Worm (Caenorhabditis elegans) whole organism, L4 larva: Measurements from ENCODE around the gene pfs-2.
A peak's percentile ranks its signal among the peaks of the same experiment; 100 is the strongest.

Experiments used
- F10B5.3 ChIP-seq: sonication (generic microtip); optimal IDR thresholded peaks from 2 replicates; lab custom pipeline; 2016; ENCODE audit warnings: mild to moderate bottlenecking, missing genetic modification characterization, missing compliant biosample characterization
- F37D6.2 ChIP-seq: sonication (generic microtip); optimal IDR thresholded peaks from 2 replicates; lab custom pipeline; 2016; ENCODE audit warnings: mild to moderate bottlenecking, missing genetic modification characterization, missing compliant biosample characterization
- F44E2.7 ChIP-seq: fragments of 200-800 bp; sonication (Bioruptor generic); IDR thresholded peaks from 2 replicates; pipeline ENCODE4 v2.1.2; 2022; ENCODE audit warnings: missing genetic modification characterization, missing compliant biosample characterization
- Y48G9A.11 ChIP-seq: fragments of 200-800 bp; sonication (Bioruptor generic); IDR thresholded peaks from 2 replicates; pipeline ENCODE4 v1.3.6; 2022; ENCODE audit warnings: missing genetic modification reagents, missing genetic modification characterization, missing compliant biosample characterization
- Y75B8A.6 ChIP-seq: fragments of 200-800 bp; sonication (Bioruptor generic); IDR thresholded peaks from 2 replicates; pipeline ENCODE4 v1.3.6; 2022; ENCODE audit warnings: missing genetic modification reagents, missing genetic modification characterization, missing compliant biosample characterization
- ZK337.2 ChIP-seq: fragments of 200-800 bp; sonication (Bioruptor generic); IDR thresholded peaks from 2 replicates; pipeline ENCODE4 v1.3.6; 2022; ENCODE audit warnings: missing genetic modification reagents, missing genetic modification characterization, missing compliant biosample characterization
- ceh-20 ChIP-seq: fragments of 200-800 bp; sonication (Bioruptor generic); IDR thresholded peaks from 2 replicates; pipeline ENCODE4 v1.3.6; 2022; ENCODE audit warnings: missing genetic modification reagents, missing genetic modification characterization, missing compliant biosample characterization
- ceh-32 ChIP-seq: sonication (generic microtip); optimal IDR thresholded peaks from 2 replicates; lab custom pipeline; 2016; ENCODE audit warnings: mild to moderate bottlenecking, missing genetic modification characterization, missing compliant biosample characterization; ENCODE audit not compliant: poor library complexity
- daf-16 ChIP-seq, 3 experiments: sonication (generic microtip); optimal IDR thresholded peaks; 2 replicates each; lab custom pipeline; 2016 to 2017; ENCODE audit warnings: missing genetic modification characterization in 3 of 3, missing genetic modification reagents in 3 of 3, mild to moderate bottlenecking in 2 of 3, missing compliant biosample characterization in 2 of 3, missing biosample characterization in 1 of 3, moderate library complexity in 1 of 3
- daf-19 ChIP-seq: fragments of 200-800 bp; sonication (Bioruptor generic); conservative IDR thresholded peaks from 2 replicates; pipeline ENCODE4 v1.3.6; 2022; ENCODE audit warnings: missing genetic modification characterization, missing compliant biosample characterization
- dmd-6 ChIP-seq: fragments of 200-800 bp; sonication (Bioruptor generic); IDR thresholded peaks from 2 replicates; pipeline ENCODE4 v1.3.6; 2022; ENCODE audit warnings: missing genetic modification reagents, missing genetic modification characterization, missing compliant biosample characterization
- dmd-8 ChIP-seq: fragments of 200-800 bp; sonication (Bioruptor generic); IDR thresholded peaks from 2 replicates; pipeline ENCODE4 v1.3.6; 2022; ENCODE audit warnings: missing genetic modification characterization, missing compliant biosample characterization
- dpl-1 ChIP-seq: fragments of 150-350 bp; optimal IDR thresholded peaks from 2 replicates; lab custom pipeline; 2014; ENCODE audit warnings: missing biosample characterization, missing genetic modification reagents, missing genetic modification characterization
- dve-1 ChIP-seq: sonication (generic microtip); optimal IDR thresholded peaks from 2 replicates; lab custom pipeline; 2017; ENCODE audit warnings: antibody characterized with exemption, mild to moderate bottlenecking, missing genetic modification characterization, missing compliant biosample characterization; ENCODE audit not compliant: insufficient read depth
- egl-27 ChIP-seq: sonication (generic microtip); optimal IDR thresholded peaks from 3 replicates; lab custom pipeline; 2017; ENCODE audit warnings: missing biosample characterization, missing genetic modification reagents, missing genetic modification characterization
- fkh-10 ChIP-seq: fragments of 150-350 bp; optimal IDR thresholded peaks from 2 replicates; lab custom pipeline; 2014; ENCODE audit warnings: missing biosample characterization, missing genetic modification reagents, missing genetic modification characterization
- gei-8 ChIP-seq: fragments of 200-800 bp; sonication (Bioruptor generic); optimal IDR thresholded peaks from 2 replicates; lab custom pipeline; 2018; ENCODE audit warnings: mild to moderate bottlenecking, missing genetic modification characterization, missing compliant biosample characterization
- hif-1 ChIP-seq, 2 experiments: sonication (generic microtip); optimal IDR thresholded peaks; 2 replicates each; lab custom pipeline; 2016 to 2017; ENCODE audit warnings: missing compliant biosample characterization in 2 of 2, missing genetic modification characterization in 2 of 2, missing genetic modification reagents in 2 of 2, missing genotype in 2 of 2, mild to moderate bottlenecking in 1 of 2
- hlh-30 ChIP-seq: sonication (generic microtip); optimal IDR thresholded peaks from 2 replicates; lab custom pipeline; 2017; ENCODE audit warnings: antibody characterized with exemption, mild to moderate bottlenecking, missing genetic modification characterization, missing compliant biosample characterization; ENCODE audit not compliant: insufficient read depth
- lin-38 ChIP-seq: fragments of 200-800 bp; sonication (Bioruptor generic); IDR thresholded peaks from 2 replicates; pipeline ENCODE4 v1.3.6; 2022; ENCODE audit warnings: missing genetic modification reagents, missing genetic modification characterization, missing compliant biosample characterization
- lir-3 ChIP-seq: sonication (generic microtip); optimal IDR thresholded peaks from 2 replicates; lab custom pipeline; 2016; ENCODE audit warnings: mild to moderate bottlenecking, missing genetic modification characterization, missing compliant biosample characterization
- lsy-2 ChIP-seq, 2 experiments: fragments of 150-350 bp in 1 of 2; sonication (generic microtip) in 1 of 2; optimal IDR thresholded peaks; 2 replicates each; lab custom pipeline; 2014 to 2017; ENCODE audit warnings: missing biosample characterization in 2 of 2, missing genetic modification characterization in 2 of 2
- madf-5 ChIP-seq, 2 experiments: fragments of 200-800 bp; sonication (Bioruptor generic); IDR thresholded peaks; 2 replicates each; pipeline ENCODE4 v1.3.6; 2022; ENCODE audit warnings: missing compliant biosample characterization in 2 of 2, missing genetic modification characterization in 2 of 2
- madf-9 ChIP-seq: fragments of 200-800 bp; sonication (Bioruptor generic); conservative IDR thresholded peaks from 2 replicates; pipeline ENCODE4 v1.3.6; 2022; ENCODE audit warnings: missing genetic modification reagents, missing genetic modification characterization, missing compliant biosample characterization
- mdl-1 ChIP-seq, 2 experiments: fragments of 150-350 bp in 1 of 2; sonication (generic microtip) in 1 of 2; optimal IDR thresholded peaks; 2 replicates each; lab custom pipeline; 2014 to 2017; ENCODE audit warnings: missing biosample characterization in 2 of 2, missing genetic modification characterization in 2 of 2
- mep-1 ChIP-seq: fragments of 150-350 bp; sonication (generic microtip); optimal IDR thresholded peaks from 3 replicates; lab custom pipeline; 2014; ENCODE audit warnings: missing biosample characterization, missing genetic modification characterization
- mes-2 ChIP-seq: sonication (generic microtip); optimal IDR thresholded peaks from 2 replicates; lab custom pipeline; 2016; ENCODE audit warnings: missing genotype, mild to moderate bottlenecking, missing genetic modification characterization, missing compliant biosample characterization; ENCODE audit not compliant: poor library complexity, severe bottlenecking
- mxl-3 ChIP-seq: fragments of 200-800 bp; sonication (Bioruptor generic); optimal IDR thresholded peaks from 2 replicates; lab custom pipeline; 2018; ENCODE audit warnings: mild to moderate bottlenecking, missing genetic modification characterization, missing compliant biosample characterization
- nhr-11 ChIP-seq: fragments of 150-350 bp; optimal IDR thresholded peaks from 2 replicates; lab custom pipeline; 2014; ENCODE audit warnings: missing biosample characterization, missing genetic modification characterization
- nhr-25 ChIP-seq: sonication (generic microtip); optimal IDR thresholded peaks from 2 replicates; lab custom pipeline; 2017; ENCODE audit warnings: missing genetic modification characterization, mild to moderate bottlenecking, missing compliant biosample characterization, antibody characterized with exemption, moderate library complexity, borderline replicate concordance; ENCODE audit not compliant: insufficient read depth
- nhr-28 ChIP-seq: fragments of 150-350 bp; optimal IDR thresholded peaks from 2 replicates; lab custom pipeline; 2014; ENCODE audit warnings: missing biosample characterization, missing genetic modification characterization
- nhr-48 ChIP-seq: sonication (generic microtip); optimal IDR thresholded peaks from 2 replicates; lab custom pipeline; 2016; ENCODE audit warnings: mild to moderate bottlenecking, missing genetic modification characterization, missing compliant biosample characterization
- nhr-6 ChIP-seq: fragments of 150-350 bp; optimal IDR thresholded peaks from 2 replicates; lab custom pipeline; 2014; ENCODE audit warnings: missing biosample characterization, missing genetic modification characterization
- nhr-76 ChIP-seq: fragments of 150-350 bp; optimal IDR thresholded peaks from 2 replicates; lab custom pipeline; 2014; ENCODE audit warnings: missing biosample characterization, missing genetic modification characterization
- nhr-77 ChIP-seq: fragments of 150-350 bp; optimal IDR thresholded peaks from 2 replicates; lab custom pipeline; 2014; ENCODE audit warnings: missing biosample characterization, missing genetic modification characterization
- php-3 ChIP-seq: fragments of 200-800 bp; sonication (Bioruptor generic); IDR thresholded peaks from 2 replicates; pipeline ENCODE4 v1.3.6; 2022; ENCODE audit warnings: missing genetic modification reagents, missing genetic modification characterization, missing compliant biosample characterization
- rbr-2 ChIP-seq: sonication (generic microtip); optimal IDR thresholded peaks from 2 replicates; lab custom pipeline; 2016; ENCODE audit warnings: missing genotype, missing genetic modification characterization, missing compliant biosample characterization
- skn-1 ChIP-seq: fragments of 150-350 bp; optimal IDR thresholded peaks from 2 replicates; lab custom pipeline; 2014; ENCODE audit warnings: missing biosample characterization, missing genetic modification characterization
- snpc-1.2 ChIP-seq: fragments of 200-800 bp; sonication (Bioruptor generic); IDR thresholded peaks from 2 replicates; pipeline ENCODE4 v1.3.6; 2022; ENCODE audit warnings: missing genetic modification reagents, missing genetic modification characterization, missing compliant biosample characterization
- snpc-4 ChIP-seq: fragments of 150-350 bp; optimal IDR thresholded peaks from 2 replicates; lab custom pipeline; 2014; ENCODE audit warnings: missing biosample characterization, missing genetic modification characterization
- spr-1 ChIP-seq: sonication (generic microtip); optimal IDR thresholded peaks from 2 replicates; lab custom pipeline; 2016; ENCODE audit warnings: mild to moderate bottlenecking, missing genetic modification characterization, missing compliant biosample characterization
- tra-1 ChIP-seq: fragments of 200-800 bp; sonication (Bioruptor generic); IDR thresholded peaks from 2 replicates; pipeline ENCODE4 v1.3.6; 2022; ENCODE audit warnings: missing genetic modification reagents, missing genetic modification characterization, missing compliant biosample characterization
- unc-130 ChIP-seq: sonication (generic microtip); optimal IDR thresholded peaks from 2 replicates; lab custom pipeline; 2016; ENCODE audit warnings: missing genetic modification reagents, missing genetic modification characterization, missing compliant biosample characterization
- unc-39 ChIP-seq: sonication (generic microtip); optimal IDR thresholded peaks from 2 replicates; lab custom pipeline; 2017; ENCODE audit warnings: missing biosample characterization, missing genetic modification characterization
- unc-62 ChIP-seq, 3 experiments: fragments of 150-350 bp in 1 of 3; sonication (generic microtip); optimal IDR thresholded peaks in 2 of 3; peaks in 1 of 3; 1 replicate in 1 of 3; 2 replicates in 2 of 3; lab custom pipeline; 2014 to 2017; ENCODE audit warnings: missing biosample characterization in 3 of 3, missing genetic modification characterization in 3 of 3, missing genetic modification reagents in 3 of 3, missing genotype in 1 of 3
- vab-7 ChIP-seq: fragments of 200-800 bp; sonication (Bioruptor generic); IDR thresholded peaks from 2 replicates; pipeline ENCODE4 v1.3.6; 2022; ENCODE audit warnings: missing genetic modification reagents, missing genetic modification characterization, missing compliant biosample characterization
- zfp-2 ChIP-seq: sonication (generic microtip); optimal IDR thresholded peaks from 2 replicates; lab custom pipeline; 2016; ENCODE audit warnings: mild to moderate bottlenecking, missing genetic modification characterization, missing compliant biosample characterization
- zfp-3 ChIP-seq: fragments of 200-800 bp; sonication (Bioruptor generic); conservative IDR thresholded peaks from 2 replicates; pipeline ENCODE4 v1.3.6; 2022; ENCODE audit warnings: missing genetic modification reagents, missing genetic modification characterization, missing compliant biosample characterization

pfs-2 gene

DNA sequence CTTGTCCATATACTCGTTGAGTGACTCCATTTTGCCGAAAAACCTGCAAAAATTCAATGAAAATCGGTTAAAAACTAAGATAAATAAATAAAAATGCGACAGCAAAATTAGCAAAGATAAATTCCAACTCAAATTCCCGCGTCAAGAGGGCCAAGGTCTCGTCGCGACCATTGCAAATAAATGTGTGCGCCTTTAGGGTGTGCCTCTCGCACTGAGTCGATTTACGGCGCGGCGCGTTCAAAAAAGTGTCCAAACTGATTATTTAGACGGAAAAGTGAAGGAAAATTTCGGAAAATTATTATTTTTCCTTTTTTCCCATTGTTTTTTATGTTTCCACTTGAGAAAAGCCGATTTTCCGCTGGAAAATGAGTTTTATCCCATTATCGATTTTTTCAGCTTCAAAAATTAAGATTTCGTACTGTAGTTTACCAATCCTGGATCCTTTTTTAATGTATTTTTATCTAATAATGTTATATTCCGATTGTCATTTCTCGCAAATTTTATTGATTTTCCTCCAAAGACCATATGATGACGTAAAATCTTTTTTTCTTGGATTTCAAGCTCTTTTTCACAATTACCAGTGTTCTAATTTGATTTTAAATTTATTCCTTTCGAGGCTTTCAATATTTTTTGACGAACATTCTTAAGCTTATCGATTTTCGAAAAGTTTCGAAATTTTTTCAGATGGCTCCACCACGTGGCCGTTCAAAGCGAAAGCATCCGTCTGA is 32.0 kb downstream of the pfs-2 start, which contains the start of the genes kbp-3 and nurf-1 (continued):
- TF ChIP-seq php-3 (GFP tag; lab: Robert Waterston, UW) (no peak), egl-27 (tag; lab: Kevin White, UChicago) (no peak), F44E2.7 (GFP tag; lab: Robert Waterston, UW) (no peak), madf-5 (GFP tag; IDR thresholded peaks at IDR 0.05; lab: Robert Waterston, UW) (no peak), snpc-4 (tag; lab: Kevin White, UChicago) (no peak), skn-1 (no peak), nhr-25 (no peak), tra-1 (GFP tag; lab: Robert Waterston, UW) (no peak), hif-1 (tag; optimal IDR thresholded peaks at IDR 0.05; lab: Kevin White, UChicago) (peak in 1 of 2 experiments; percentile 41), ceh-32 (no peak), fkh-10 (GFP tag; lab: Kevin White, UChicago) (peak; percentile 25), nhr-48 (tag; lab: Kevin White, UChicago) (no peak), F37D6.2 (tag; lab: Kevin White, UChicago) (no peak), zfp-3 (GFP tag; lab: Robert Waterston, UW) (no peak), hlh-30 (tag; lab: Kevin White, UChicago) (peak; percentile 61), unc-62 (GFP tag; optimal IDR thresholded peaks at IDR 0.05 in 1 of 2; lab: Kevin White, UChicago) (peak in 1 of 2 experiments; percentile 2), unc-62 (tag; optimal IDR thresholded peaks at IDR 0.05; lab: Kevin White, UChicago) (no peak), Y75B8A.6 (GFP tag; lab: Robert Waterston, UW) (no peak), mep-1 (tag; lab: Kevin White, UChicago) (peak; percentile 59), ZK337.2 (GFP tag; lab: Robert Waterston, UW) (no peak), vab-7 (GFP tag; lab: Robert Waterston, UW) (no peak), rbr-2 (tag; lab: Kevin White, UChicago) (peak; percentile 33), dmd-8 (no peak), unc-130 (no peak), zfp-2 (no peak), lir-3 (tag; lab: Kevin White, UChicago) (no peak), madf-9 (GFP tag; lab: Robert Waterston, UW) (no peak), ceh-20 (GFP tag; lab: Robert Waterston, UW) (no peak), daf-16 (GFP tag; optimal IDR thresholded peaks at IDR 0.05; lab: Kevin White, UChicago) (no peak), daf-16 (tag; optimal IDR thresholded peaks at IDR 0.05; lab: Kevin White, UChicago) (peak; percentile 31), nhr-76 (no peak), spr-1 (tag; lab: Kevin White, UChicago) (no peak), nhr-77 (peak; percentile 45), Y48G9A.11 (GFP tag; lab: Robert Waterston, UW) (no peak), dve-1 (tag; lab: Kevin White, UChicago) (peak; percentile 29), nhr-11 (tag; lab: Kevin White, UChicago) (peak; percentile 45), daf-19 (GFP tag; lab: Robert Waterston, UW) (no peak), dpl-1 (GFP tag; lab: Kevin White, UChicago) (peak; percentile 88), lin-38 (GFP tag; lab: Robert Waterston, UW) (peak; percentile 72), lsy-2 (tag; optimal IDR thresholded peaks at IDR 0.05; lab: Kevin White, UChicago) (peak in 1 of 2 experiments; percentile 76), nhr-28 (tag; lab: Kevin White, UChicago) (no peak), mdl-1 (tag; optimal IDR thresholded peaks at IDR 0.05; lab: Kevin White, UChicago) (peak in 1 of 2 experiments; percentile 32), dmd-6 (GFP tag; lab: Robert Waterston, UW) (no peak; the same call in 1 of the 2 replicates), gei-8 (GFP tag; lab: Kevin White, UChicago) (no peak), nhr-6 (tag; lab: Kevin White, UChicago) (peak; percentile 72), mes-2 (tag; lab: Kevin White, UChicago) (peak; percentile 95), mxl-3 (no peak), unc-39 (no peak), F10B5.3 (no peak), snpc-1.2 (GFP tag; lab: Robert Waterston, UW) (no peak)
